Worm (Caenorhabditis elegans) whole organism, dauer: ENCODE measurements around the gene F49H12.3.

ENCODE experiments used
- unc-62 ChIP-seq: sonication (generic microtip); optimal IDR thresholded peaks from 2 replicates; lab custom pipeline; 2017; ENCODE audit warnings: missing biosample characterization, missing genetic modification reagents, missing genetic modification characterization

The F49H12.3 gene

DNA sequence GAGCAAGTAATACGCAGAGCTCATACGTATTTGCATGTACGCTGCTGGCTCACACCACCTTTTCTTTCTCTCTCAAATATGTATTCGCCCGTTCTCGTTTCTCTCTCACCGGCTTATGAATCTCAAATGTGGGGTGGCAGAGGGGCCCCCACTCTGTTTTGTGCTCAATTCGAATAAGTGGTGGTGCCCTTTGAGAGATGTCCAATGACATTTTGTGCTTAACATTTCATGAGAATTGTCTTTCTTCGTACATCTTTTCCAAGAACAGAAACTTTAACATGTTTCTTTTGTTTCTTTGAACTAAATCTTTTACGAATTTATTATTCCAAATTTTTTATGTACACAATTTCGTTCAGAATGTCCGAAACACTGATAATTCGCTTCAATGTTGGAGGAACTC is at the start of gene F49H12.3:
TSS of gene F49H12.3 (plus strand) at position 357 of the 400 bp plus-strand sequence.
- TF ChIP-seq unc-62: no peak

ce11 chrX:2035172-2035571 is 49.0 kb upstream of the F49H12.3 start, which contains the start of gene ergi-1:
Gene ergi-1, minus strand, starts transcription at chrX:2035272.
- TF ChIP-seq unc-62: no peak

DNA sequence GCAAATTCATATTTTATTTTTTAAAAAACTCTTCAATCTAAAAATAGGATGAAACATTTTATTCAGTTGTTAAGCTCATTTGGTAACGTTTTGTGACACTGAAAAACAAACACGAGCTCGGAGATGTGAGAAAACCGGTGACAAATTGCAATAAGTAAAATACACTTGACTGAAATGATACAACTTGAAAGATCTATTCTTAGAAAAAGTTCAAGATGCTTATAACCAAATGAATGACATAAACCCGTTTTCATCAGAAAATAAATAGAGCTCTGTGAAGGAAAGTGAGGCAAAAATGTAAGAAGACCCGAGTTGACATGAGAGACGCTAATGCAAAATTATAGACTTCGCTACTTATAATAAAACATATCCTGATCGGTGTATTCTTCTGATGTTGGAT is 44.8 kb upstream of the F49H12.3 start, which contains the start of gene smex-2:
TSS of gene smex-2 (minus strand) at position 101 of the 400 bp plus-strand sequence.
- TF ChIP-seq unc-62: no peak

ce11 chrX:2040877-2041276 is 43.3 kb upstream of the F49H12.3 start:
- no peak for TF ChIP-seq unc-62

ce11 chrX:2041448-2042138 is 42.6 kb upstream of the F49H12.3 start:
- TF ChIP-seq unc-62: no peak

ce11 chrX:2042621-2043020 is 41.6 kb upstream of the F49H12.3 start:
- no peak for TF ChIP-seq unc-62

DNA sequence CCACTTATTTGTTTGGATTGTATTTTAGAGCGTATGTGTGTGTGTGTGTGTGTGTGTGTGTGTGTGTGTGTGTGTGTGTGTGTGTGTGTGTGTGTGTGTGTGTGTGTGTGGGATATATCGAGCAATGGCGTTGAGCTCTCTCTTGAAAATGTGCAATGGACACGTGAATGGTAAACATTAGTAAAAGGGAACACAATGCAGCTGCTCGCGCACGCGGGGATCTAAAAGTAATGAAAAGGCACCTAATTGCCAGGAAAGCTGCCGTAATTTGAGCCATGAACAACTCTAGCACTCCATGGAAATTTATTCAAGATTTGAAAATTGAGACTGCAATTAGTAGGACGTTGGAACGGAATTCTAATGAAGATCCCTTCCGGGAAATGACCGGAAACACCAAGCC is 41.0 kb upstream of the F49H12.3 start:
- no peak for TF ChIP-seq unc-62

ce11 chrX:2044541-2045168 is 39.5 kb upstream of the F49H12.3 start:
- TF ChIP-seq unc-62: no peak

- no peak for TF ChIP-seq unc-62
These were observed 38.6 kb upstream of the F49H12.3 start for ce11 chrX:2045603-2046002.

- TF ChIP-seq unc-62: no peak
These were observed 38.0 kb upstream of the F49H12.3 start, which contains the start of gene igcm-4 for ce11 chrX:2046124-2046722. Gene igcm-4, minus strand, starts transcription at chrX:2046360.

ce11 chrX:2047208-2047946 is 36.8 kb upstream of the F49H12.3 start:
- no peak for TF ChIP-seq unc-62

DNA sequence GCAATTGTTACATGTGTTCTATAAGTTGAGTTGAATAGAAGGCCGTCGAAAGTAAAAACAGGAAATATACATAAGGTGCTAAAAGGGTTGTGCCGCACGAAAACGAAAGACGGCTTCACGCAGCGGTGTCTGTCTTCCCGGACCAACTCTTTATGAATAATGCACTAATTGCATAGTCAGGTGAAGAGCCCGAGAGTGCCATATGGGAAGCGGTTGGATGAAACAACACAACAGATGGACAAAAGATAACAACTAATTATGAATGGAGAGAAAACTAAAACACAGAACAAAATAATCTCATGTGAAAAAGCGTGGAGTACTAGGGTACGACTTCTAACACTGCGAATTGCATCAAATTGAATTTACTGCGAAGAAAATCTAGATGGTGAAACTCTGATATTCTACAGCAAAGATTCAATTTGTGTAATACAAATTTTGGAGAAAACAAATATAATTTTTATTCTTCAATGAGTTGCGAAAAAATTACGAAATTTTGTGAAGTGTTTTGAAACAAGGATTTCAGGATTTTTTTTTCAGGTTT is 35.2 kb upstream of the F49H12.3 start:
- TF ChIP-seq unc-62: no peak

- no peak for TF ChIP-seq unc-62
These were observed 34.0 kb upstream of the F49H12.3 start for ce11 chrX:2050212-2050611.

DNA sequence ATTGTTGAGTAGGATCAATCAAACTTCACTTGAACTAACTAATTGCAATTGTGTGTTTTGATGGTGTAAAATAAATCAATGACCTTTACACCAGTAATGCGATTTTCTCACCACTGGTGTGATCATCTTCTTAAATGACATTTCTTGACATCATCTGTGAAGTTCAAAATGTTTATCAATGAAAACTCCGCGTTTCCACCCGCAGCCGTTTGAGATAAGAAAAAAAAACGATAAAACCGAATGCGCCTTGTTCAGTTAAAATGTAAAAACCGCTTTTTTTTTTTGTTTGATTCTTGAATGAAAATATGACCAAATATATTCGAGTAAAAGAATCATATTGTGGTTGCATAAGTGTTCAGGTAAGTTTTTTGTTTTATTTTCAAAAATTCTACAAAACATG is 32.6 kb upstream of the F49H12.3 start, which contains the start of gene Y102A11A.1:
TSS of gene Y102A11A.1 (plus strand) at position 223 of the 400 bp plus-strand sequence.
- TF ChIP-seq unc-62: no peak

DNA sequence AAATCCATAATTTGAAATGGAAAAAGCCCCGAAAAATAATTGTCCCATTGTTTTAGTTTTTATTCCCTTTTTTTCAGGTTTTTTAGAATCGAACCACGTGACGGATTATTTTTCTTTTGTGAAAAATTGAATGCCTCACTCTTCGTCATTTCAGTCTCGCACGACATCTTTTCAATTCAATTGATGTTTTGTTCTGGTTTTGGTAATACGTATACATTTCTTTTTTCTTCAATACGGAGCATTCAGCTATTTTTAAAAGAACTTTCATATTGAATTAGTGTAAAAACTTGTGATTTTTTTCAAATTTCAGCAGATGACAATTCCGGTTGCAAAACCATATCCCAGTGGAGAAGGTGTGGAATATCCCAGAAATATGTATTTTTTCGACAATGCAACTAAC is 19.4 kb upstream of the F49H12.3 start, which contains the start of gene F49H12.7:
TSS of gene F49H12.7 (plus strand) at position 301 of the 400 bp plus-strand sequence.
- TF ChIP-seq unc-62: no peak

- TF ChIP-seq unc-62: no peak
These were observed 15.9 kb upstream of the F49H12.3 start for ce11 chrX:2068294-2068693.
